Worm (Caenorhabditis elegans) whole organism, L4 larva: ENCODE data around the gene tric-1B.2.
A peak's percentile ranks its signal among the peaks of the same experiment; 100 is the strongest.

Experiments
- ceh-28 ChIP-seq: fragments of 150-350 bp; optimal IDR thresholded peaks from 2 replicates; lab custom pipeline; 2014; ENCODE audit warnings: missing biosample characterization, missing genetic modification reagents, missing genetic modification characterization
- mep-1 ChIP-seq: fragments of 150-350 bp; sonication (generic microtip); optimal IDR thresholded peaks from 3 replicates; lab custom pipeline; 2014; ENCODE audit warnings: missing biosample characterization, missing genetic modification characterization

ce11 chrII:12303142-12303541 is 24.0 kb upstream of the tric-1B.2 start, which contains the start of gene sre-50:
- TF ChIP-seq ceh-28 (peak; percentile 96), mep-1 (tag; lab: Kevin White, UChicago) (no peak)
